Worm (Caenorhabditis elegans) whole organism, young adult: ENCODE results near the gene ceh-41.

Experiments used
- B0019.2 ChIP-seq: fragments of 200-800 bp; sonication (Bioruptor generic); conservative IDR thresholded peaks from 2 replicates; pipeline ENCODE4 v1.3.6; 2022; ENCODE audit warnings: missing genetic modification reagents, missing genetic modification characterization, missing compliant biosample characterization
- B0336.3 ChIP-seq: fragments of 200-800 bp; sonication (Bioruptor generic); IDR thresholded peaks from 2 replicates; pipeline ENCODE4 v1.3.6; 2022; ENCODE audit warnings: missing genetic modification characterization, missing compliant biosample characterization
- D2030.7 ChIP-seq: fragments of 200-800 bp; sonication (Bioruptor generic); IDR thresholded peaks from 2 replicates; pipeline ENCODE4 v1.3.6; 2022; ENCODE audit warnings: missing genetic modification reagents, missing genetic modification characterization, missing compliant biosample characterization
- F22D6.2 ChIP-seq: sonication (generic microtip); optimal IDR thresholded peaks from 2 replicates; lab custom pipeline; 2016; ENCODE audit warnings: mild to moderate bottlenecking, missing genetic modification characterization, missing compliant biosample characterization
- F23B12.7 ChIP-seq: sonication (generic microtip); optimal IDR thresholded peaks from 2 replicates; lab custom pipeline; 2017; ENCODE audit warnings: missing genetic modification characterization, mild to moderate bottlenecking, missing compliant biosample characterization, antibody characterized with exemption, moderate library complexity; ENCODE audit not compliant: insufficient read depth
- F33H1.4 ChIP-seq: fragments of 200-800 bp; sonication (Bioruptor generic); IDR thresholded peaks from 2 replicates; pipeline ENCODE4 v1.3.6; 2022; ENCODE audit warnings: missing genetic modification reagents, missing genetic modification characterization, missing compliant biosample characterization
- F49E8.2 ChIP-seq: sonication (generic microtip); optimal IDR thresholded peaks from 3 replicates; lab custom pipeline; 2017; ENCODE audit warnings: missing genetic modification characterization, mild to moderate bottlenecking, missing compliant biosample characterization, antibody characterized with exemption, moderate library complexity; ENCODE audit not compliant: insufficient read depth
- F55B11.4 ChIP-seq: sonication (generic microtip); optimal IDR thresholded peaks from 2 replicates; lab custom pipeline; 2016; ENCODE audit warnings: missing compliant biosample characterization, missing genetic modification characterization, borderline replicate concordance; ENCODE audit not compliant: insufficient read depth
- F57A8.1 ChIP-seq: fragments of 200-800 bp; sonication (Bioruptor generic); optimal IDR thresholded peaks from 2 replicates; lab custom pipeline; 2018; ENCODE audit warnings: mild to moderate bottlenecking, missing genetic modification characterization, moderate library complexity, missing compliant biosample characterization
- K12H6.12 ChIP-seq: fragments of 200-800 bp; sonication (Bioruptor generic); optimal IDR thresholded peaks from 2 replicates; lab custom pipeline; 2018; ENCODE audit warnings: mild to moderate bottlenecking, missing genetic modification characterization, missing compliant biosample characterization
- T26A5.8 ChIP-seq: sonication (generic microtip); optimal IDR thresholded peaks from 2 replicates; lab custom pipeline; 2016; ENCODE audit warnings: missing genetic modification characterization, missing compliant biosample characterization
- Y53G8AR.9 ChIP-seq: fragments of 200-800 bp; sonication (Bioruptor generic); conservative IDR thresholded peaks from 2 replicates; pipeline ENCODE4 v1.3.6; 2022; ENCODE audit warnings: missing genetic modification reagents, missing genetic modification characterization, missing compliant biosample characterization
- Y67H2A.10 ChIP-seq: fragments of 200-800 bp; sonication (Bioruptor generic); conservative IDR thresholded peaks from 2 replicates; pipeline ENCODE4 v1.3.6; 2022; ENCODE audit warnings: missing genetic modification reagents, missing genetic modification characterization, missing compliant biosample characterization
- Y95B8A.8 ChIP-seq: fragments of 200-800 bp; sonication (Bioruptor generic); IDR thresholded peaks from 2 replicates; pipeline ENCODE4 v1.3.6; 2022; ENCODE audit warnings: missing genetic modification reagents, missing genetic modification characterization, missing compliant biosample characterization
- ZK185.1 ChIP-seq: sonication (generic microtip); optimal IDR thresholded peaks from 2 replicates; lab custom pipeline; 2016; ENCODE audit warnings: mild to moderate bottlenecking, missing genetic modification characterization, missing compliant biosample characterization; ENCODE audit not compliant: poor library complexity, severe bottlenecking
- atf-7 ChIP-seq: sonication (generic microtip); optimal IDR thresholded peaks from 2 replicates; lab custom pipeline; 2017; ENCODE audit warnings: mild to moderate bottlenecking, missing genetic modification characterization, missing compliant biosample characterization
- athp-1 ChIP-seq: sonication (generic microtip); optimal IDR thresholded peaks from 2 replicates; lab custom pipeline; 2017; ENCODE audit warnings: mild to moderate bottlenecking, missing genetic modification characterization, missing compliant biosample characterization
- attf-3 ChIP-seq: fragments of 200-800 bp; sonication (Bioruptor generic); conservative IDR thresholded peaks from 2 replicates; pipeline ENCODE4 v1.3.6; 2022; ENCODE audit warnings: missing genetic modification reagents, missing genetic modification characterization, missing compliant biosample characterization
- cebp-1 ChIP-seq, 2 experiments: fragments of 200-800 bp in 1 of 2; sonication (Bioruptor generic) in 1 of 2; sonication (generic microtip) in 1 of 2; IDR thresholded peaks in 1 of 2; optimal IDR thresholded peaks in 1 of 2; 2 replicates each; pipeline versions ENCODE4 v1.3.6 to Lab custom; 2017 to 2022; ENCODE audit warnings: missing compliant biosample characterization in 2 of 2, missing genetic modification characterization in 2 of 2, mild to moderate bottlenecking in 1 of 2, missing genetic modification reagents in 1 of 2, moderate library complexity in 1 of 2
- cebp-2 ChIP-seq: fragments of 200-800 bp; sonication (Bioruptor generic); IDR thresholded peaks from 2 replicates; pipeline ENCODE4 v1.3.6; 2022; ENCODE audit warnings: missing genetic modification characterization, missing compliant biosample characterization
- ceh-40 ChIP-seq: fragments of 200-800 bp; sonication (Bioruptor generic); IDR thresholded peaks from 2 replicates; pipeline ENCODE4 v1.3.6; 2022; ENCODE audit warnings: missing genetic modification characterization, missing compliant biosample characterization
- die-1 ChIP-seq: sonication (generic microtip); optimal IDR thresholded peaks from 2 replicates; lab custom pipeline; 2016; ENCODE audit warnings: missing genotype, mild to moderate bottlenecking, missing genetic modification characterization, missing compliant biosample characterization
- dox-1 ChIP-seq: fragments of 200-800 bp; sonication (Bioruptor generic); IDR thresholded peaks from 2 replicates; pipeline ENCODE4 v1.3.6; 2022; ENCODE audit warnings: missing genetic modification reagents, missing genetic modification characterization, missing compliant biosample characterization
- efl-1 ChIP-seq: fragments of 150-350 bp; optimal IDR thresholded peaks from 2 replicates; lab custom pipeline; 2014; ENCODE audit warnings: missing biosample characterization, missing genetic modification reagents, missing genetic modification characterization
- fkh-3 ChIP-seq: sonication (generic microtip); optimal IDR thresholded peaks from 2 replicates; lab custom pipeline; 2016; ENCODE audit warnings: mild to moderate bottlenecking, missing genetic modification characterization, missing compliant biosample characterization
- gei-17 ChIP-seq: fragments of 200-800 bp; sonication (Bioruptor generic); optimal IDR thresholded peaks from 2 replicates; lab custom pipeline; 2018; ENCODE audit warnings: mild to moderate bottlenecking, missing genetic modification characterization, missing compliant biosample characterization
- hlh-26 ChIP-seq: fragments of 200-800 bp; sonication (Bioruptor generic); conservative IDR thresholded peaks from 2 replicates; pipeline ENCODE4 v1.3.6; 2022; ENCODE audit warnings: missing genetic modification reagents, missing genetic modification characterization, missing compliant biosample characterization
- hmg-1.2 ChIP-seq: fragments of 200-800 bp; sonication (Bioruptor generic); IDR thresholded peaks from 2 replicates; pipeline ENCODE4 v1.3.6; 2022; ENCODE audit warnings: missing genetic modification reagents, missing genetic modification characterization, missing compliant biosample characterization
- hsf-1 ChIP-seq: fragments of 200-800 bp; sonication (Bioruptor generic); IDR thresholded peaks from 2 replicates; pipeline ENCODE4 v1.3.6; 2022; ENCODE audit warnings: missing genetic modification reagents, missing genetic modification characterization, missing compliant biosample characterization
- lin-40 ChIP-seq: sonication (generic microtip); optimal IDR thresholded peaks from 2 replicates; lab custom pipeline; 2016; ENCODE audit warnings: missing genetic modification characterization, mild to moderate bottlenecking, missing compliant biosample characterization, missing genotype, missing genetic modification reagents
- lsl-1 ChIP-seq: fragments of 200-800 bp; sonication (Bioruptor generic); optimal IDR thresholded peaks from 2 replicates; lab custom pipeline; 2018; ENCODE audit warnings: mild to moderate bottlenecking, missing genetic modification characterization, moderate library complexity, missing compliant biosample characterization
- madf-10 ChIP-seq: sonication (generic microtip); optimal IDR thresholded peaks from 2 replicates; lab custom pipeline; 2016; ENCODE audit warnings: mild to moderate bottlenecking, missing genetic modification characterization, missing compliant biosample characterization
- nhr-179 ChIP-seq: sonication (generic microtip); optimal IDR thresholded peaks from 2 replicates; lab custom pipeline; 2016; ENCODE audit warnings: mild to moderate bottlenecking, missing genetic modification characterization, missing compliant biosample characterization
- nhr-80 ChIP-seq: sonication (generic microtip); optimal IDR thresholded peaks from 2 replicates; lab custom pipeline; 2016; ENCODE audit warnings: missing genetic modification characterization, missing compliant biosample characterization
- nhr-90 ChIP-seq: sonication (generic microtip); optimal IDR thresholded peaks from 2 replicates; lab custom pipeline; 2016; ENCODE audit warnings: missing genotype, mild to moderate bottlenecking, missing genetic modification characterization, missing compliant biosample characterization
- pbrm-1 ChIP-seq: fragments of 200-800 bp; sonication (Bioruptor generic); IDR thresholded peaks from 2 replicates; pipeline ENCODE4 v1.3.6; 2022; ENCODE audit warnings: missing genetic modification reagents, missing genetic modification characterization, missing compliant biosample characterization
- pha-4 ChIP-seq: fragments of 150-350 bp; sonication (generic microtip); optimal IDR thresholded peaks from 2 replicates; lab custom pipeline; 2014; ENCODE audit warnings: missing biosample characterization, missing genetic modification reagents, missing genetic modification characterization
- repo-1 ChIP-seq: sonication (generic microtip); optimal IDR thresholded peaks from 2 replicates; lab custom pipeline; 2017; ENCODE audit warnings: mild to moderate bottlenecking, missing genetic modification characterization, missing compliant biosample characterization
- sea-2 ChIP-seq: fragments of 200-800 bp; sonication (Bioruptor generic); IDR thresholded peaks from 2 replicates; pipeline ENCODE4 v1.3.6; 2022; ENCODE audit warnings: missing genetic modification characterization, missing compliant biosample characterization
- snpc-1.3 ChIP-seq: sonication (generic microtip); optimal IDR thresholded peaks from 2 replicates; lab custom pipeline; 2017; ENCODE audit warnings: missing genetic modification characterization, mild to moderate bottlenecking, missing compliant biosample characterization, antibody characterized with exemption, moderate library complexity, missing genotype, missing genetic modification reagents; ENCODE audit not compliant: insufficient read depth
- somi-1 ChIP-seq: fragments of 200-800 bp; sonication (Bioruptor generic); optimal IDR thresholded peaks from 2 replicates; lab custom pipeline; 2018; ENCODE audit warnings: mild to moderate bottlenecking, missing genetic modification characterization, missing compliant biosample characterization
- tbp1 ChIP-seq: fragments of 200-800 bp; sonication (Bioruptor generic); optimal IDR thresholded peaks from 2 replicates; lab custom pipeline; 2018; ENCODE audit warnings: mild to moderate bottlenecking, missing genetic modification characterization, missing compliant biosample characterization
- zfh-2 ChIP-seq: fragments of 200-800 bp; sonication (Bioruptor generic); conservative IDR thresholded peaks from 2 replicates; pipeline ENCODE4 v1.3.6; 2022; ENCODE audit warnings: missing genetic modification reagents, missing genetic modification characterization, missing compliant biosample characterization
- ztf-18 ChIP-seq: sonication (generic microtip); optimal IDR thresholded peaks from 2 replicates; lab custom pipeline; 2016; ENCODE audit warnings: missing genotype, mild to moderate bottlenecking, missing genetic modification characterization, missing compliant biosample characterization
- ztf-22 ChIP-seq: fragments of 200-800 bp; sonication (Bioruptor generic); optimal IDR thresholded peaks from 2 replicates; lab custom pipeline; 2018; ENCODE audit warnings: mild to moderate bottlenecking, missing genetic modification characterization, moderate library complexity, missing compliant biosample characterization
- ztf-28 ChIP-seq: fragments of 200-800 bp; sonication (Bioruptor generic); IDR thresholded peaks from 2 replicates; pipeline ENCODE4 v1.3.6; 2022; ENCODE audit warnings: missing genetic modification reagents, missing genetic modification characterization, missing compliant biosample characterization
- ztf-6 ChIP-seq: fragments of 200-800 bp; sonication (Bioruptor generic); IDR thresholded peaks from 2 replicates; pipeline ENCODE4 v1.3.6; 2022; ENCODE audit warnings: missing genetic modification reagents, missing genetic modification characterization, missing compliant biosample characterization

ceh-41 gene

ce11 chrX:1888445-1889035 lies 40.1 kb upstream of the ceh-41 start (continued):
- TF ChIP-seq hmg-1.2 (GFP tag; lab: Robert Waterston, UW) (no peak; the same call in 1 of the 2 replicates), hlh-26 (GFP tag; lab: Robert Waterston, UW) (no peak), efl-1 (GFP tag; lab: Kevin White, UChicago) (no peak), attf-3 (GFP tag; lab: Robert Waterston, UW) (no peak), ztf-18 (tag; lab: Kevin White, UChicago) (no peak), nhr-90 (tag; lab: Kevin White, UChicago) (peak; percentile 10), F57A8.1 (GFP tag; lab: Kevin White, UChicago) (peak; percentile 43), ztf-28 (GFP tag; lab: Robert Waterston, UW) (no peak), ZK185.1 (tag; lab: Kevin White, UChicago) (peak; percentile 85), pha-4 (no peak), repo-1 (peak; percentile 74), ztf-6 (GFP tag; lab: Robert Waterston, UW) (no peak), athp-1 (no peak), F33H1.4 (GFP tag; lab: Robert Waterston, UW) (no peak), D2030.7 (no peak), ztf-22 (GFP tag; lab: Kevin White, UChicago) (no peak), Y95B8A.8 (no peak), tbp1 (peak; percentile 61), sea-2 (no peak), fkh-3 (tag; lab: Kevin White, UChicago) (no peak), K12H6.12 (tag; lab: Kevin White, UChicago) (peak; percentile 63), F23B12.7 (tag; lab: Kevin White, UChicago) (no peak), F55B11.4 (tag; lab: Kevin White, UChicago) (no peak), atf-7 (tag; lab: Kevin White, UChicago) (peak; percentile 57), zfh-2 (peak; percentile 77), madf-10 (peak; percentile 51), nhr-80 (peak; percentile 50), somi-1 (GFP tag; lab: Kevin White, UChicago) (peak; percentile 61), lsl-1 (GFP tag; lab: Kevin White, UChicago) (no peak), T26A5.8 (tag; lab: Kevin White, UChicago) (no peak), ceh-40 (GFP tag; lab: Robert Waterston, UW) (no peak), hsf-1 (GFP tag; lab: Robert Waterston, UW) (no peak), lin-40 (tag; lab: Kevin White, UChicago) (peak; percentile 91), nhr-179 (tag; lab: Kevin White, UChicago) (no peak), die-1 (tag; lab: Kevin White, UChicago) (no peak), gei-17 (peak; percentile 94), F22D6.2 (tag; lab: Kevin White, UChicago) (peak; percentile 37)
- TF ChIP-seq, all 124 proteins: peak for 30

ce11 chrX:1880665-1881064 lies 32.2 kb upstream of the ceh-41 start:
- TF ChIP-seq F23B12.7 (tag; lab: Kevin White, UChicago), result peak; percentile 57
- TF ChIP-seq nhr-90 (tag; lab: Kevin White, UChicago), result peak; percentile 82
- no peak for TF ChIP-seq F49E8.2 (tag; lab: Kevin White, UChicago)
- TF ChIP-seq B0019.2 (GFP tag; lab: Robert Waterston, UW), result no peak
- no peak for TF ChIP-seq F55B11.4 (tag; lab: Kevin White, UChicago)
- TF ChIP-seq Y67H2A.10, result 0 out of 2 replicates have a peak, but pooled peaks have one; percentile 41
- TF ChIP-seq pbrm-1 (GFP tag; lab: Robert Waterston, UW), result no peak
- peak; percentile 80; the same call in 1 of the 2 replicates for TF ChIP-seq cebp-2 (GFP tag; lab: Robert Waterston, UW)
- TF ChIP-seq Y53G8AR.9 (GFP tag; lab: Robert Waterston, UW), result no peak
- TF ChIP-seq dox-1 (GFP tag; lab: Robert Waterston, UW), result no peak
- TF ChIP-seq snpc-1.3 (tag; lab: Kevin White, UChicago), result peak; percentile 82
- no peak for TF ChIP-seq cebp-1 (GFP tag; IDR thresholded peaks at IDR 0.05; lab: Robert Waterston, UW)
- TF ChIP-seq cebp-1 (tag; optimal IDR thresholded peaks at IDR 0.05; lab: Kevin White, UChicago), result no peak
- no peak for TF ChIP-seq B0336.3
- TF ChIP-seq efl-1 (GFP tag; lab: Kevin White, UChicago), result no peak
- TF ChIP-seq madf-10, result peak; percentile 53
- no peak for TF ChIP-seq zfh-2
